Worm (Caenorhabditis elegans) whole organism, L2 larva: ENCODE results near the gene E02H4.7.

Experiments
- unc-62 ChIP-seq: fragments of 150-350 bp; optimal IDR thresholded peaks from 2 replicates; lab custom pipeline; 2014; ENCODE audit warnings: missing biosample characterization, missing genetic modification reagents, missing genetic modification characterization
- zag-1 ChIP-seq: fragments of 150-350 bp; optimal IDR thresholded peaks from 2 replicates; lab custom pipeline; 2014; ENCODE audit warnings: missing biosample characterization, missing genetic modification characterization

ce11 chrX:14255031-14255430 is 1.0 kb upstream of the E02H4.7 start, which contains the start of gene E02H4.5:
- TF ChIP-seq zag-1 (no peak), unc-62 (GFP tag; lab: Kevin White, UChicago) (no peak)
